Worm (Caenorhabditis elegans) whole organism, L1 larva: ENCODE measurements around the gene srj-39.

Experiments
- C34B4.2 ChIP-seq: sonication (generic microtip); optimal IDR thresholded peaks from 2 replicates; lab custom pipeline; 2017; ENCODE audit warnings: mild to moderate bottlenecking, missing genetic modification characterization, missing compliant biosample characterization
- Y116A8C.19 ChIP-seq: sonication (generic microtip); optimal IDR thresholded peaks from 2 replicates; lab custom pipeline; 2016; ENCODE audit warnings: missing compliant biosample characterization, missing genetic modification characterization, borderline replicate concordance
- aha-1 ChIP-seq: fragments of 150-350 bp; optimal IDR thresholded peaks from 2 replicates; lab custom pipeline; 2014; ENCODE audit warnings: missing biosample characterization, missing genetic modification characterization
- ceh-63 ChIP-seq: fragments of 200-800 bp; sonication (Bioruptor generic); optimal IDR thresholded peaks from 2 replicates; lab custom pipeline; 2018; ENCODE audit warnings: mild to moderate bottlenecking, missing genetic modification characterization, missing compliant biosample characterization
- ceh-88 ChIP-seq: fragments of 200-800 bp; sonication (Bioruptor generic); IDR thresholded peaks from 2 replicates; pipeline ENCODE4 v1.3.6; 2022; ENCODE audit warnings: missing genetic modification characterization, missing compliant biosample characterization
- ceh-90 ChIP-seq: sonication (generic microtip); optimal IDR thresholded peaks from 2 replicates; lab custom pipeline; 2016; ENCODE audit warnings: missing genetic modification characterization, missing compliant biosample characterization
- efl-1 ChIP-seq, 4 experiments: fragments of 150-350 bp; optimal IDR thresholded peaks in 3 of 4; peaks in 1 of 4; 1 replicate in 1 of 4; 2 replicates in 3 of 4; lab custom pipeline; 2014; ENCODE audit warnings: missing biosample characterization in 2 of 4, missing genetic modification characterization in 2 of 4, missing genetic modification reagents in 2 of 4
- elt-2 ChIP-seq: sonication (generic microtip); optimal IDR thresholded peaks from 2 replicates; lab custom pipeline; 2016; ENCODE audit warnings: missing genetic modification characterization, mild to moderate bottlenecking, inconsistent platforms, missing compliant biosample characterization, missing genetic modification reagents
- fos-1 ChIP-seq: fragments of 150-350 bp; optimal IDR thresholded peaks from 2 replicates; lab custom pipeline; 2014; ENCODE audit warnings: missing biosample characterization, missing genetic modification characterization
- irx-1 ChIP-seq: sonication (generic microtip); optimal IDR thresholded peaks from 2 replicates; lab custom pipeline; 2016; ENCODE audit warnings: missing genetic modification characterization, missing compliant biosample characterization
- jun-1 ChIP-seq: fragments of 150-350 bp; optimal IDR thresholded peaks from 2 replicates; lab custom pipeline; 2014; ENCODE audit warnings: missing biosample characterization, missing genetic modification reagents, missing genetic modification characterization
- lin-14 ChIP-seq: fragments of 200-800 bp; sonication (Bioruptor generic); optimal IDR thresholded peaks from 2 replicates; lab custom pipeline; 2018; ENCODE audit warnings: mild to moderate bottlenecking, missing genetic modification characterization, moderate library complexity, missing compliant biosample characterization
- lin-15B ChIP-seq: fragments of 150-350 bp; sonication (generic microtip); optimal IDR thresholded peaks from 3 replicates; lab custom pipeline; 2014; ENCODE audit warnings: missing biosample characterization, missing genetic modification characterization
- lin-35 ChIP-seq, 2 experiments: fragments of 150-350 bp; optimal IDR thresholded peaks; 2 replicates each; lab custom pipeline; 2014; ENCODE audit warnings: missing biosample characterization in 2 of 2, missing genetic modification characterization in 2 of 2, missing genetic modification reagents in 2 of 2
- lin-39 ChIP-seq: fragments of 150-350 bp; optimal IDR thresholded peaks from 2 replicates; lab custom pipeline; 2014; ENCODE audit warnings: missing biosample characterization, missing genetic modification reagents, missing genetic modification characterization
- lir-3 ChIP-seq: sonication (generic microtip); optimal IDR thresholded peaks from 2 replicates; lab custom pipeline; 2016; ENCODE audit warnings: mild to moderate bottlenecking, missing genetic modification characterization, moderate library complexity, missing compliant biosample characterization; ENCODE audit not compliant: poor library complexity
- mab-9 ChIP-seq: fragments of 200-800 bp; sonication (Bioruptor generic); IDR thresholded peaks from 2 replicates; pipeline ENCODE4 v1.3.6; 2022; ENCODE audit warnings: missing genetic modification reagents, missing genetic modification characterization, missing compliant biosample characterization
- mdl-1 ChIP-seq, 2 experiments: fragments of 150-350 bp; optimal IDR thresholded peaks; 2 replicates each; lab custom pipeline; 2014 to 2017; ENCODE audit warnings: missing biosample characterization in 2 of 2, missing genetic modification characterization in 2 of 2, inconsistent platforms in 1 of 2
- mep-1 ChIP-seq: fragments of 150-350 bp; optimal IDR thresholded peaks from 2 replicates; lab custom pipeline; 2014; ENCODE audit warnings: missing biosample characterization, missing genetic modification characterization
- nhr-12 ChIP-seq: sonication (generic microtip); optimal IDR thresholded peaks from 2 replicates; lab custom pipeline; 2017; ENCODE audit warnings: missing biosample characterization, missing genetic modification characterization
- nhr-20 ChIP-seq: sonication (generic microtip); optimal IDR thresholded peaks from 2 replicates; lab custom pipeline; 2016; ENCODE audit warnings: mild to moderate bottlenecking, missing genetic modification characterization, missing compliant biosample characterization
- nhr-28 ChIP-seq: fragments of 150-350 bp; optimal IDR thresholded peaks from 2 replicates; lab custom pipeline; 2014; ENCODE audit warnings: missing biosample characterization, missing genetic modification characterization
- nhr-47 ChIP-seq: sonication (generic microtip); optimal IDR thresholded peaks from 2 replicates; lab custom pipeline; 2016; ENCODE audit warnings: mild to moderate bottlenecking, missing genetic modification characterization, moderate library complexity, missing compliant biosample characterization
- nhr-71 ChIP-seq: sonication (generic microtip); optimal IDR thresholded peaks from 2 replicates; lab custom pipeline; 2016; ENCODE audit warnings: mild to moderate bottlenecking, missing genetic modification characterization, moderate library complexity, missing compliant biosample characterization
- nhr-77 ChIP-seq: fragments of 150-350 bp; optimal IDR thresholded peaks from 2 replicates; lab custom pipeline; 2014; ENCODE audit warnings: missing biosample characterization, missing genetic modification characterization
- nhr-90 ChIP-seq: sonication (generic microtip); optimal IDR thresholded peaks from 2 replicates; lab custom pipeline; 2016; ENCODE audit warnings: mild to moderate bottlenecking, missing genetic modification characterization, missing compliant biosample characterization; ENCODE audit not compliant: poor library complexity
- pag-3 ChIP-seq: sonication (generic microtip); optimal IDR thresholded peaks from 2 replicates; lab custom pipeline; 2017; ENCODE audit warnings: missing genetic modification characterization, mild to moderate bottlenecking, missing compliant biosample characterization, antibody characterized with exemption, borderline replicate concordance; ENCODE audit not compliant: insufficient read depth
- pax-3 ChIP-seq: fragments of 200-800 bp; sonication (Bioruptor generic); optimal IDR thresholded peaks from 2 replicates; lab custom pipeline; 2018; ENCODE audit warnings: mild to moderate bottlenecking, missing genetic modification characterization, moderate library complexity, missing compliant biosample characterization
- pqm-1 ChIP-seq: sonication (generic microtip); optimal IDR thresholded peaks from 3 replicates; lab custom pipeline; 2017; ENCODE audit warnings: missing biosample characterization, missing genetic modification characterization
- skn-1 ChIP-seq: fragments of 150-350 bp; optimal IDR thresholded peaks from 2 replicates; lab custom pipeline; 2014; ENCODE audit warnings: missing biosample characterization, missing genetic modification characterization
- tbx-2 ChIP-seq: sonication (generic microtip); optimal IDR thresholded peaks from 2 replicates; lab custom pipeline; 2016; ENCODE audit warnings: missing genetic modification characterization, missing compliant biosample characterization
- unc-130 ChIP-seq: fragments of 150-350 bp; optimal IDR thresholded peaks from 2 replicates; lab custom pipeline; 2017; ENCODE audit warnings: missing biosample characterization, missing genetic modification characterization, inconsistent platforms
- unc-30 ChIP-seq: sonication (generic microtip); optimal IDR thresholded peaks from 2 replicates; lab custom pipeline; 2017; ENCODE audit warnings: missing biosample characterization, missing genetic modification characterization
- unc-62 ChIP-seq: fragments of 150-350 bp; optimal IDR thresholded peaks from 2 replicates; lab custom pipeline; 2014; ENCODE audit warnings: missing biosample characterization, missing genetic modification reagents, missing genetic modification characterization
- ztf-4 ChIP-seq: fragments of 150-350 bp; optimal IDR thresholded peaks from 2 replicates; lab custom pipeline; 2014; ENCODE audit warnings: missing biosample characterization, missing genetic modification characterization

Gene srj-39

DNA sequence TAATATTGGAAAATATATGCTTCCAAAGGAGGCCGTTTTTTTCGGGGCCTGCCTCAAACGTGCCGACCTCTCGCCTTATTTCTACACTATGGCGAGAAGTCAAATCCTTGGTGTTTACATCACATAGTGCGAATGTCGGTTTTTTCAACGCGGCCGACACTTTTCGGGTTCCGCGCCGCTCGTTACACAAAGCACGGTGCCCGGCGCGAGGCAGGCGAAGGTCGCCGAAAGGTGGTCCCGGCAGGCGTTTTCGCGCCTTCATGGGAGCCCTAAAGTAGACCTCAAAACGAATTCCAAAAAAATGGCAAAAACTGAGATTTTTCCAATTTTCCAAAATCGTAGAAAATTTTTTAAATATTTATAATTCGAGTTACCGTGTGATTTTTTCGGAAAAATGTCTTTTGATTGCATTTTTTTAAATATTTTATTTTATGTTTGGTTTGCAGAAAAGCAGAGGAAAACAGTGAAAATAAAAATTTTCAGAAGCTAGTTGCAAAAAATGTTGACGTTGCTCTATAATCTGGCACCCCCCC is 21.2 kb downstream of the srj-39 start, which contains the start of gene T05B4.12:
T05B4.12 (minus strand) TSS at position 483 of the 533 bp plus-strand sequence.
- no peak for TF ChIP-seq ceh-90 (tag; lab: Kevin White, UChicago)
- no peak for TF ChIP-seq ceh-88 (GFP tag; lab: Robert Waterston, UW)
- TF ChIP-seq irx-1 (tag; lab: Kevin White, UChicago), result no peak
- no peak for TF ChIP-seq unc-130 (tag; lab: Kevin White, UChicago)
- TF ChIP-seq aha-1, result no peak
- no peak for TF ChIP-seq nhr-47 (tag; lab: Kevin White, UChicago)
- no peak for TF ChIP-seq C34B4.2 (tag; lab: Kevin White, UChicago)
- TF ChIP-seq nhr-28 (tag; lab: Kevin White, UChicago), result no peak
- TF ChIP-seq ztf-4 (tag; lab: Kevin White, UChicago), result no peak
- no peak for TF ChIP-seq elt-2 (tag; lab: Kevin White, UChicago)
- TF ChIP-seq efl-1 (optimal IDR thresholded peaks at IDR 0.05; lab: Kevin White, UChicago), result no peak
- no peak for TF ChIP-seq efl-1 (GFP tag; optimal IDR thresholded peaks at IDR 0.05 in 1 of 2; lab: Kevin White, UChicago)
- no peak for TF ChIP-seq mdl-1 (tag; optimal IDR thresholded peaks at IDR 0.05; lab: Kevin White, UChicago)
- no peak for TF ChIP-seq tbx-2 (tag; lab: Kevin White, UChicago)
- TF ChIP-seq nhr-12, result no peak
- no peak for TF ChIP-seq mep-1 (tag; lab: Kevin White, UChicago)
- no peak for TF ChIP-seq Y116A8C.19 (tag; lab: Kevin White, UChicago)
- no peak for TF ChIP-seq pag-3 (tag; lab: Kevin White, UChicago)
- no peak for TF ChIP-seq lin-39
- TF ChIP-seq fos-1, result no peak
- TF ChIP-seq, all 84 proteins: peak for 0

DNA sequence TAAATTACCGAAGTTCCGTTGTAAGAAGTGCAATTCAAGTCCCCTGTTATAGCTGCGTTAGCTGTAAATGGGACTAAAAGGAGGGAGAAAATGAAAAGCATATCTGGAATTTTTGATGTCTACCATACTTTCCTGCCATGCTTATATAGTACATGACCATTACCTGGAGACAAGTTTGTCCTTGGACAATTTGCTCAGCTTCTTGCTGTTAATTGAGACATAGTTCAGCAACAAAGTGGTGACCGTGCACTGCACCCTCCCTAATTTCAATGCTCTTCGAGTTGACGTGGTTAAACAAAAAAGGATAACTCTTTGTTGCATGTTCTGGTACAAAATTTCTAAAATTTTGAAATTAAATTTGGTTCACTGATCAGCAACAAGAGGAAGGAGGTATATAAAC is 23.0 kb downstream of the srj-39 start, which contains the start of gene T05B4.13:
T05B4.13 (minus strand) TSS at position 101 of the 400 bp plus-strand sequence.
- TF ChIP-seq nhr-20 (tag; lab: Kevin White, UChicago), result no peak
- no peak for TF ChIP-seq unc-30 (tag; lab: Kevin White, UChicago)
- no peak for TF ChIP-seq unc-130 (tag; lab: Kevin White, UChicago)
- TF ChIP-seq ceh-90 (tag; lab: Kevin White, UChicago), result no peak
- TF ChIP-seq skn-1 (tag; lab: Kevin White, UChicago), result no peak
- no peak for TF ChIP-seq pax-3 (tag; lab: Kevin White, UChicago)
- TF ChIP-seq jun-1 (tag; lab: Kevin White, UChicago), result no peak
- TF ChIP-seq efl-1 (optimal IDR thresholded peaks at IDR 0.05; lab: Kevin White, UChicago), result no peak
- TF ChIP-seq efl-1 (GFP tag; optimal IDR thresholded peaks at IDR 0.05 in 1 of 2; lab: Kevin White, UChicago), result no peak
- TF ChIP-seq mab-9 (GFP tag; lab: Robert Waterston, UW), result no peak
- no peak for TF ChIP-seq lin-35 (GFP tag; optimal IDR thresholded peaks at IDR 0.05; lab: Kevin White, UChicago)
- TF ChIP-seq nhr-28 (tag; lab: Kevin White, UChicago), result no peak
- no peak for TF ChIP-seq lin-14 (GFP tag; lab: Kevin White, UChicago)
- no peak for TF ChIP-seq nhr-77 (tag; lab: Kevin White, UChicago)
- no peak for TF ChIP-seq nhr-90 (tag; lab: Kevin White, UChicago)
- no peak for TF ChIP-seq nhr-12
- TF ChIP-seq irx-1 (tag; lab: Kevin White, UChicago), result no peak
- TF ChIP-seq nhr-71 (tag; lab: Kevin White, UChicago), result no peak
- no peak for TF ChIP-seq lin-15B (tag; lab: Kevin White, UChicago)
- TF ChIP-seq elt-2 (tag; lab: Kevin White, UChicago), result no peak

DNA sequence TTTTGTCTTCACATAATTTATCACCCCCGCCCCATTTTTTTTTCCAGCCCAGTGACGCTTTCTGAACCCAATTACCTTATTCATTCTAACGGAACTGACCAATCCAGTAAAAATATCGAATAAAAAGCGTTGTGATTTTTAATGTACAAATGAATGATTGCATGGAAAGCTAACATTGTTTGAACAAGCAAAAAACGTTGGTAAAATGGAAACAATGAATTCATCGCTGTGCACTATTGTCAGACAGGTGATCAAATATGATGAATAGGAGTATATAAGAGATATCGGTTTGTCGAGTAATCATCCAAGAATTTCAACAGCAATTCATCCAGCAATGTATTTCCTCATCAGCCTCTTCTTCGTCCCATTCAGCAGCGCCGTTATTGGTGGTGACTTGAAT is 25.2 kb downstream of the srj-39 start, which contains the start of gene phat-4:
phat-4 (plus strand) TSS at position 301 of the 400 bp plus-strand sequence.
- no peak for TF ChIP-seq mep-1 (tag; lab: Kevin White, UChicago)
- no peak for TF ChIP-seq aha-1
- TF ChIP-seq lir-3 (tag; lab: Kevin White, UChicago), result no peak
- TF ChIP-seq ceh-63 (GFP tag; lab: Kevin White, UChicago), result no peak
- no peak for TF ChIP-seq pqm-1 (tag; lab: Kevin White, UChicago)
- TF ChIP-seq unc-62 (GFP tag; lab: Kevin White, UChicago), result no peak
- TF ChIP-seq lin-39, result no peak
